Fruit fly (Drosophila melanogaster) whole organism, wandering third instar larva: ENCODE results near the gene UBL3.

ENCODE experiments used
- Abd-B ChIP-seq: fragments of >200 bp; optimal IDR thresholded peaks from 2 replicates; lab custom pipeline; 2017; ENCODE audit warnings: missing biosample characterization, missing genetic modification characterization
- CG32264 ChIP-seq: fragments of 200-800 bp; sonication (Bioruptor generic); optimal IDR thresholded peaks from 2 replicates; lab custom pipeline; 2016; ENCODE audit warnings: missing biosample characterization, missing genetic modification characterization
- CG9705 ChIP-seq: fragments of 200-800 bp; sonication (Bioruptor generic); optimal IDR thresholded peaks from 2 replicates; lab custom pipeline; 2018; ENCODE audit warnings: missing biosample characterization, mild to moderate bottlenecking, missing genetic modification characterization
- CrebA ChIP-seq: fragments of 200-800 bp; sonication (Bioruptor generic); optimal IDR thresholded peaks from 2 replicates; lab custom pipeline; 2016; ENCODE audit warnings: missing biosample characterization, mild to moderate bottlenecking, missing genetic modification characterization, borderline replicate concordance
- Dfd ChIP-seq: fragments of >200 bp; optimal IDR thresholded peaks from 2 replicates; lab custom pipeline; 2017; ENCODE audit warnings: missing biosample characterization, missing genetic modification characterization
- Dif ChIP-seq: fragments of 200-275, 200-300 bp; sonication (Bioruptor generic); optimal IDR thresholded peaks from 2 replicates; lab custom pipeline; 2018; ENCODE audit warnings: missing biosample characterization, missing genetic modification characterization; ENCODE audit not compliant: partially characterized antibody
- GATAd ChIP-seq: sonication (Bioruptor generic); optimal IDR thresholded peaks from 2 replicates; lab custom pipeline; 2016; ENCODE audit warnings: missing biosample characterization, missing genetic modification characterization
- HLH106 ChIP-seq: fragments of 200-800 bp; optimal IDR thresholded peaks from 3 replicates; lab custom pipeline; 2019; ENCODE audit warnings: missing biosample characterization, mild to moderate bottlenecking, missing genetic modification characterization, moderate library complexity
- Hr78 ChIP-seq: fragments of >200 bp; optimal IDR thresholded peaks from 2 replicates; lab custom pipeline; 2017; ENCODE audit warnings: missing biosample characterization, missing genetic modification characterization
- Hr83 ChIP-seq: fragments of 200-300 bp; sonication (Bioruptor generic); optimal IDR thresholded peaks from 2 replicates; lab custom pipeline; 2016; ENCODE audit warnings: missing biosample characterization, mild to moderate bottlenecking, missing genetic modification characterization, moderate library complexity; ENCODE audit not compliant: poor library complexity, severe bottlenecking
- Jra ChIP-seq: sonication (Bioruptor generic); optimal IDR thresholded peaks from 2 replicates; lab custom pipeline; 2016; ENCODE audit warnings: missing biosample characterization, missing genetic modification characterization
- Myc ChIP-seq: fragments of >200 bp; optimal IDR thresholded peaks from 2 replicates; lab custom pipeline; 2017
- N ChIP-seq: fragments of >200 bp; optimal IDR thresholded peaks from 2 replicates; lab custom pipeline; 2018; ENCODE audit warnings: missing biosample characterization, missing external identifiers, missing genetic modification characterization
- OdsH ChIP-seq: fragments of 200-800 bp; sonication (Bioruptor generic); optimal IDR thresholded peaks from 2 replicates; lab custom pipeline; 2016; ENCODE audit warnings: missing biosample characterization, mild to moderate bottlenecking, missing genetic modification characterization
- Rel ChIP-seq, 2 experiments: fragments of 200-800 bp; sonication (Bioruptor generic) in 1 of 2; optimal IDR thresholded peaks; 2 replicates in 1 of 2; 3 replicates in 1 of 2; lab custom pipeline; 2016 to 2019; ENCODE audit warnings: mild to moderate bottlenecking in 2 of 2, missing biosample characterization in 2 of 2, missing genetic modification characterization in 2 of 2, moderate library complexity in 1 of 2
- Sp1 ChIP-seq: fragments of 200-800 bp; sonication (Bioruptor generic); optimal IDR thresholded peaks from 3 replicates; lab custom pipeline; 2019; ENCODE audit warnings: missing biosample characterization, mild to moderate bottlenecking, missing genetic modification characterization, moderate library complexity
- Vsx2 ChIP-seq: fragments of 200-300, 225-300 bp; sonication (Bioruptor generic); optimal IDR thresholded peaks from 2 replicates; lab custom pipeline; 2018; ENCODE audit warnings: missing biosample characterization, missing genetic modification characterization; ENCODE audit not compliant: partially characterized antibody
- br ChIP-seq: fragments of 200-800 bp; sonication (Bioruptor generic); optimal IDR thresholded peaks from 2 replicates; lab custom pipeline; 2016; ENCODE audit warnings: missing biosample characterization, missing genetic modification characterization
- brk ChIP-seq: fragments of 200-800 bp; sonication (Bioruptor generic); optimal IDR thresholded peaks from 2 replicates; lab custom pipeline; 2016; ENCODE audit warnings: missing biosample characterization, mild to moderate bottlenecking, missing genetic modification characterization
- dl ChIP-seq, 2 experiments: fragments of 175-275, 200-275 bp in 1 of 2; fragments of 200-275 bp in 1 of 2; sonication (Bioruptor generic); optimal IDR thresholded peaks; lab custom pipeline; 2018; ENCODE audit warnings: mild to moderate bottlenecking in 2 of 2, missing biosample characterization in 2 of 2, missing genetic modification characterization in 2 of 2, moderate library complexity in 2 of 2; ENCODE audit not compliant: partially characterized antibody in 2 of 2, insufficient read depth in 1 of 2
- dmrt93B ChIP-seq: fragments of 200-800 bp; sonication (Bioruptor generic); optimal IDR thresholded peaks from 2 replicates; lab custom pipeline; 2018; ENCODE audit warnings: missing biosample characterization, mild to moderate bottlenecking, missing genetic modification characterization
- dsf ChIP-seq: sonication (Bioruptor generic); optimal IDR thresholded peaks from 2 replicates; lab custom pipeline; 2016; ENCODE audit warnings: missing biosample characterization, missing genetic modification characterization, borderline replicate concordance
- ey ChIP-seq: fragments of 200-800 bp; sonication (Bioruptor generic); optimal IDR thresholded peaks from 2 replicates; lab custom pipeline; 2016; ENCODE audit warnings: missing biosample characterization, missing genetic modification characterization
- foxo ChIP-seq, 2 experiments: fragments of 200-800 bp; sonication (Bioruptor generic); optimal IDR thresholded peaks; 2 replicates in 1 of 2; 3 replicates in 1 of 2; lab custom pipeline; 2016 to 2017; ENCODE audit warnings: missing biosample characterization in 2 of 2, missing genetic modification characterization in 2 of 2
- fru ChIP-seq: fragments of 200-800 bp; sonication (Bioruptor generic); optimal IDR thresholded peaks from 3 replicates; lab custom pipeline; 2016; ENCODE audit warnings: missing biosample characterization, mild to moderate bottlenecking, missing genetic modification characterization
- h ChIP-seq: fragments of 200-800 bp; sonication (Bioruptor generic); optimal IDR thresholded peaks from 3 replicates; lab custom pipeline; 2016; ENCODE audit warnings: missing biosample characterization, mild to moderate bottlenecking, missing genetic modification characterization
- jim ChIP-seq: fragments of 175-275, 200-325 bp; sonication (Bioruptor generic); optimal IDR thresholded peaks from 2 replicates; lab custom pipeline; 2016; ENCODE audit warnings: missing biosample characterization, mild to moderate bottlenecking, missing genetic modification characterization
- lola ChIP-seq: fragments of >200 bp; optimal IDR thresholded peaks from 2 replicates; lab custom pipeline; 2017; ENCODE audit warnings: missing biosample characterization, missing genetic modification characterization
- pan ChIP-seq: fragments of >200 bp; optimal IDR thresholded peaks from 2 replicates; lab custom pipeline; 2017
- rgr ChIP-seq: fragments of 200-800 bp; sonication (Bioruptor generic); optimal IDR thresholded peaks from 3 replicates; lab custom pipeline; 2016; ENCODE audit warnings: missing biosample characterization, mild to moderate bottlenecking, missing genetic modification characterization
- sage ChIP-seq: fragments of 200-800 bp; sonication (Bioruptor generic); optimal IDR thresholded peaks from 2 replicates; lab custom pipeline; 2016; ENCODE audit warnings: missing biosample characterization, mild to moderate bottlenecking, missing genetic modification characterization
- sv ChIP-seq: fragments of 200-800 bp; sonication (Bioruptor generic); optimal IDR thresholded peaks from 3 replicates; lab custom pipeline; 2016; ENCODE audit warnings: missing biosample characterization, missing genetic modification characterization
- usp ChIP-seq: fragments of >200 bp; optimal IDR thresholded peaks from 2 replicates; lab custom pipeline; 2017; ENCODE audit warnings: missing biosample characterization, missing genetic modification characterization
- woc ChIP-seq: sonication (Bioruptor generic); optimal IDR thresholded peaks from 2 replicates; lab custom pipeline; 2016; ENCODE audit warnings: missing biosample characterization, mild to moderate bottlenecking, missing genetic modification characterization

Gene UBL3

dm6 chrX:15807915-15808314 lies 45.1 kb downstream of the UBL3 start:
- TF ChIP-seq sv (GFP tag; lab: Kevin White, UChicago) (no peak), Hr78 (GFP tag; lab: Kevin White, UChicago) (no peak), sage (GFP tag; lab: Kevin White, UChicago) (no peak), dsf (GFP tag; lab: Kevin White, UChicago) (no peak)

DNA sequence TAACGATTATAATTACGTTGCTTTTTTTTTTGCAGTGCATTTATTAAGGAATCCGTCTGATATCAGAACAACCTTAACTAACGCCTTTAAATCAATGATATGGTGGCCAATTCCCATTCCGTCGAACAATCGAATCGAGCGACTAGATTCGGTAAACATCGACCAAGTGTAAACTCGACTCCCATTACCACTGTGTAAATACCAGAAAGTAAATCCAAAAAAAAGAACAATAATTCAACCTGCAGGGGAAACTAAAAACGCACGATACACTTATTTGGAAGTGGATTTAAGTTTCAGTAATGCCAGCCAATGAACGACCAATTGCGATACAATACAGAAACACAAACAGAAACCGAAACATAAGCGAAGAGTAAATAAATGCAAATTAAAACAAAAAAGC lies 47.5 kb downstream of the UBL3 start:
- TF ChIP-seq lola (GFP tag; lab: Kevin White, UChicago) = no peak
- TF ChIP-seq fru (GFP tag; lab: Kevin White, UChicago) = no peak
- no peak for TF ChIP-seq foxo (GFP tag; optimal IDR thresholded peaks at IDR 0.05; lab: Kevin White, UChicago)
- TF ChIP-seq HLH106 (tag; lab: Kevin White, UChicago) = no peak

DNA sequence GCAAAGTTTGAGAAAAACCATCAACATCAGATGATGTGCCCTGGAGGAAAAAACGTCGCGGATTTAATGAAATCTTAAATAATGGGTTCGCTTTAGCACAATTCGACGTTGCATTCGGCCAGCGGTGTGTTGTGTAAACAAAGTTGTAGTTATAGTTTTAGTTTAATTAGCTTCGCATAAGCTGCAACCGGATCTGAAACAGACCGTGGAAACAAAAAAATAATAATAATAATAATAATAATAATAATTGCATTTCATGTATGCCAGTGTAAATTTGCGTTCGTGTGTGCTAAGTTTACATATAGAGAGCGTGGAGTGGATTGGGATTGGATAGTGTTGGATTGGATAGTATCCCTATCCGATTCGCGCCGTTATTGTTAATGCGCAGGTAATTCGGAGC lies 48.2 kb downstream of the UBL3 start:
- TF ChIP-seq sage (GFP tag; lab: Kevin White, UChicago) (no peak), CG9705 (GFP tag; lab: Kevin White, UChicago) (no peak), dl (GFP tag; optimal IDR thresholded peaks at IDR 0.05; lab: Kevin White, UChicago; ENCODE audit: insufficient read depth in 1 of 2, partially characterized antibody in 2 of 2) (no peak), dsf (GFP tag; lab: Kevin White, UChicago) (no peak), Hr83 (GFP tag; lab: Kevin White, UChicago) (no peak), Dfd (no peak), CrebA (GFP tag; lab: Kevin White, UChicago) (no peak), foxo (GFP tag; optimal IDR thresholded peaks at IDR 0.05; lab: Kevin White, UChicago) (no peak), fru (GFP tag; lab: Kevin White, UChicago) (no peak), Myc (lab: Kevin White, UChicago) (no peak), CG32264 (GFP tag; lab: Kevin White, UChicago) (no peak), br (GFP tag; lab: Kevin White, UChicago) (no peak), HLH106 (tag; lab: Kevin White, UChicago) (no peak), rgr (GFP tag; lab: Kevin White, UChicago) (no peak)

DNA sequence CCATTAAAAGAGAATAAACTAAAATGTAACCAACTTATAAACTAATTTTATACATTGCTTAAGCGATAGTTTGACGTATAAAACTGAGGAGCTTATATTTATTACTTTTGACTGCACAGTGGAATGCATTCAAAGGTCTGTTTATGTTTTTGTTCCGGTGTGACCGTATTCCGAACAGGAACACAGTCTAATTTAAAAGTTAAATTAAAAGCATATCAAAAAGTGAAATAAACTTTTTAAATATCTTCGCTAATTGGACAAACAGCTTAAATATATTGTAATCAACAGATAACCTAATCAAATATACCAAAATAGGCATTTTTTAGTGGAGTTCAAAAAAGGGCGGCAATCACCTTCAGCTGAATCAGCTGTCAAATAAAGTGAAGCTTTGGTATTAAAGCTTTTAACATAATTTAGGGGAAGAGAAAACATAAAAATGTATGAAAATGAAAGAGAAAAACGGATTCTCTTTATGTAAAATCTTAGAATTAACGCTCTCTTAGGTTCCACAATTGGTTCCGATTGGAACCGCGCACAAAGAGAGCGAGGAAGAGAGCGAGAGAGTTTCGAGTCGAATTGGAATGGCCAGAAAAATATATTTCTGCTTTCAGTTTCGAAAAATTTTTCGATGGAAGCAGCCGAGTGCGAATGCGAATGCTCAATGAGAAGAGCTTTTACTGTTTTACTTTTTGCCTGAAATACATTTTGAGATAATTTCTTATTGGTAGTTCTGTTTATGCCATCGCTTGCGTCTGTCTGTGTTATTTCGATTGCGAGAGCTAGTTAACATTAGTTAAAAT lies 49.0 kb downstream of the UBL3 start, which contains the start of the genes PGRP-LE and sd:
TSS of gene PGRP-LE (minus strand) at position 117 of the 800 bp plus-strand sequence.
TSS of gene sd (plus strand) at position 607 of the 800 bp plus-strand sequence.
- TF ChIP-seq OdsH (GFP tag; lab: Kevin White, UChicago) = no peak
- peak; percentile 58 for TF ChIP-seq brk (GFP tag; lab: Kevin White, UChicago)
- peak; percentile 4 for TF ChIP-seq woc (GFP tag; lab: Kevin White, UChicago)
- peak in 1 of 2 experiments; percentile 24 for TF ChIP-seq dl (GFP tag; optimal IDR thresholded peaks at IDR 0.05; lab: Kevin White, UChicago; ENCODE audit: insufficient read depth in 1 of 2, partially characterized antibody in 2 of 2)
- no peak for TF ChIP-seq Hr83 (GFP tag; lab: Kevin White, UChicago)
- TF ChIP-seq sage (GFP tag; lab: Kevin White, UChicago) = peak; percentile 51
- peak; percentile 40 for TF ChIP-seq fru (GFP tag; lab: Kevin White, UChicago)
- TF ChIP-seq Dif (GFP tag; lab: Kevin White, UChicago) = peak; percentile 47
- peak; percentile 33 for TF ChIP-seq Rel (GFP tag; optimal IDR thresholded peaks at IDR 0.05; lab: Kevin White, UChicago)
- TF ChIP-seq Rel (tag; optimal IDR thresholded peaks at IDR 0.05; lab: Kevin White, UChicago) = no peak
- TF ChIP-seq, all 38 proteins: peak for 7

DNA sequence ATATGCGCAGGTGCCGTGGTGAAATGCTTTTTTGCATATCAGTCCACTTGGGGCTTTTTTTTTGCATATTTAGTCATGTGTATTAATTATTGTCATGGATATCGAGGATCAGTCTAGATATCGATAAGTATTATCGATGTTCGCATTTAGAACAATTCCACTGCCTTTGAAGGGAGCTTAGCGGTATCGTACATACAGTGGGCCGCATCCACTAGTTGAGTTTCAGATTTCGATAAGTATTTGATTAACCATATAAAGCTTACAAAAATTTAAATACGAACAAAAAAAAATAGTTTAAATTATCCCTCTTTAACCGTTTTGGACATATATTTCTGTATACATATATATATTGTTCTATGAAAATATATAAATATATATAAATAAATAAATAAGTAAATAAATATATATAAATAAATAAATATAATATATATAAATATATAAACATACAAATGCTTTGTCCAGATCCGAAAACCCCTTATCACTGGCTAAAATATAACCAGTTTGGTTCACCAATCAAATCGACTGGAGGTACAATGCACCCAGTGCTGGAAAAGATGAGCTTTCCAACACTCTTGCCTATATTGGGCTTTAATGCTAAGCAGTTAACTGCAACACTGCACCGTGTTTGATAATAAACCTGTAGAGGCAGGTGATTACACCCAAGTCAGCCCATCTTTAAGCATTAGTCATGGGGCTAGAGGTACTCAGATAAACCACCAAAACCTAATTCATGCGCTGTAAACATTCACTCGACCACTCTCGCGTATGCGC lies 49.9 kb downstream of the UBL3 start:
- TF ChIP-seq jim (no peak), Dfd (no peak), woc (GFP tag; lab: Kevin White, UChicago) (peak; percentile 59), Sp1 (GFP tag; lab: Kevin White, UChicago) (peak; percentile 48), sv (GFP tag; lab: Kevin White, UChicago) (no peak), pan (lab: Kevin White, UChicago) (no peak), Abd-B (GFP tag; lab: Kevin White, UChicago) (no peak), usp (GFP tag; lab: Kevin White, UChicago) (no peak), HLH106 (tag; lab: Kevin White, UChicago) (peak; percentile 37), rgr (GFP tag; lab: Kevin White, UChicago) (peak; percentile 6), CG32264 (GFP tag; lab: Kevin White, UChicago) (no peak), Jra (GFP tag; lab: Kevin White, UChicago) (peak; percentile 11), h (GFP tag; lab: Kevin White, UChicago) (no peak), dsf (GFP tag; lab: Kevin White, UChicago) (no peak), sage (GFP tag; lab: Kevin White, UChicago) (no peak), GATAd (GFP tag; lab: Kevin White, UChicago) (no peak), Vsx2 (no peak), Hr83 (GFP tag; lab: Kevin White, UChicago) (no peak), foxo (GFP tag; optimal IDR thresholded peaks at IDR 0.05; lab: Kevin White, UChicago) (peak in 1 of 2 experiments; percentile 35), ey (no peak), dmrt93B (GFP tag; lab: Kevin White, UChicago) (no peak), Myc (lab: Kevin White, UChicago) (no peak), N (no peak)
